Fruit fly (Drosophila melanogaster) whole organism, prepupa: Measurements from ENCODE around the gene BTBD9.

ENCODE experiments used
- Blimp-1 ChIP-seq: fragments of 200-800 bp; sonication (Bioruptor generic); optimal IDR thresholded peaks from 3 replicates; lab custom pipeline; 2017; ENCODE audit warnings: missing biosample characterization, missing genetic modification characterization, mild to moderate bottlenecking, moderate library complexity, missing genetic modification reagents
- CG10631 ChIP-seq: fragments of 200-800 bp; sonication (Bioruptor generic); optimal IDR thresholded peaks from 2 replicates; lab custom pipeline; 2016; ENCODE audit warnings: missing biosample characterization, missing genetic modification characterization
- CG10669 ChIP-seq: fragments of 200-800 bp; sonication (Bioruptor generic); optimal IDR thresholded peaks from 3 replicates; lab custom pipeline; 2018; ENCODE audit warnings: missing biosample characterization, mild to moderate bottlenecking, missing genetic modification characterization, moderate library complexity
- CG11294 ChIP-seq: fragments of 200-800 bp; sonication (Bioruptor generic); IDR thresholded peaks from 2 replicates; pipeline ENCODE4 v1.3.6; 2022; ENCODE audit warnings: missing biosample characterization, missing genetic modification characterization
- CG11902 ChIP-seq: fragments of 200-800 bp; sonication (Bioruptor generic); optimal IDR thresholded peaks from 3 replicates; lab custom pipeline; 2016; ENCODE audit warnings: missing biosample characterization, missing genetic modification characterization
- CG15336 ChIP-seq: fragments of 200-800 bp; sonication (Bioruptor generic); IDR thresholded peaks from 2 replicates; pipeline ENCODE4 v1.3.6; 2022; ENCODE audit warnings: missing biosample characterization, missing genetic modification characterization
- CG1621 ChIP-seq: fragments of 200-800 bp; sonication (Bioruptor generic); optimal IDR thresholded peaks from 3 replicates; lab custom pipeline; 2018; ENCODE audit warnings: missing biosample characterization, mild to moderate bottlenecking, missing genetic modification characterization
- CG16779 ChIP-seq: fragments of 200-800 bp; sonication (Bioruptor generic); optimal IDR thresholded peaks from 3 replicates; lab custom pipeline; 2017; ENCODE audit warnings: missing biosample characterization, mild to moderate bottlenecking, missing genetic modification characterization
- CG31627 ChIP-seq: fragments of 200-800 bp; sonication (Bioruptor generic); optimal IDR thresholded peaks from 3 replicates; lab custom pipeline; 2016; ENCODE audit warnings: missing biosample characterization, missing genetic modification characterization
- CG32006 ChIP-seq: fragments of 200-800 bp; sonication (Bioruptor generic); optimal IDR thresholded peaks from 3 replicates; lab custom pipeline; 2017; ENCODE audit warnings: missing biosample characterization, mild to moderate bottlenecking, missing genetic modification characterization
- CG3919 ChIP-seq: fragments of 200-800 bp; sonication (Bioruptor generic); optimal IDR thresholded peaks from 3 replicates; lab custom pipeline; 2016; ENCODE audit warnings: missing biosample characterization, missing genetic modification characterization
- CG6163 ChIP-seq: fragments of 200-800 bp; sonication (Bioruptor generic); IDR thresholded peaks from 3 replicates; pipeline ENCODE4 v1.3.6; 2022; ENCODE audit warnings: missing biosample characterization, missing genetic modification characterization
- CG6276 ChIP-seq: fragments of 200-800 bp; sonication (Bioruptor generic); optimal IDR thresholded peaks from 2 replicates; lab custom pipeline; 2017; ENCODE audit warnings: missing biosample characterization, mild to moderate bottlenecking, missing genetic modification characterization
- CG6792 ChIP-seq: fragments of 200-800 bp; sonication (Bioruptor generic); optimal IDR thresholded peaks from 3 replicates; lab custom pipeline; 2016; ENCODE audit warnings: missing biosample characterization, missing genetic modification characterization
- CG6808 ChIP-seq: fragments of 200-800 bp; sonication (Bioruptor generic); optimal IDR thresholded peaks from 3 replicates; lab custom pipeline; 2017; ENCODE audit warnings: missing biosample characterization, missing genetic modification characterization, mild to moderate bottlenecking, moderate library complexity, missing genetic modification reagents
- CG7368 ChIP-seq: fragments of 200-800 bp; sonication (Bioruptor generic); optimal IDR thresholded peaks from 3 replicates; lab custom pipeline; 2016; ENCODE audit warnings: missing biosample characterization, missing genetic modification characterization
- CG8119 ChIP-seq: fragments of 200-800 bp; sonication (Bioruptor generic); IDR thresholded peaks from 3 replicates; pipeline ENCODE4 v1.3.6; 2022; ENCODE audit warnings: missing biosample characterization, missing genetic modification characterization
- CG8319 ChIP-seq: fragments of 200-800 bp; sonication (Bioruptor generic); optimal IDR thresholded peaks from 3 replicates; lab custom pipeline; 2016; ENCODE audit warnings: missing biosample characterization, missing genetic modification characterization
- CG9139 ChIP-seq: fragments of 200-800 bp; sonication (Bioruptor generic); optimal IDR thresholded peaks from 3 replicates; lab custom pipeline; 2017; ENCODE audit warnings: missing biosample characterization, mild to moderate bottlenecking, missing genetic modification characterization
- Eip75B ChIP-seq: fragments of 200-800 bp; sonication (Bioruptor generic); optimal IDR thresholded peaks from 3 replicates; lab custom pipeline; 2016; ENCODE audit warnings: missing biosample characterization, missing genetic modification characterization
- Eip78C ChIP-seq: fragments of 200-800 bp; sonication (Bioruptor generic); peaks from one replicate; lab custom pipeline; 2016; ENCODE audit warnings: missing biosample characterization, missing genetic modification characterization
- Ets21C ChIP-seq: fragments of 200-800 bp; sonication (Bioruptor generic); optimal IDR thresholded peaks from 3 replicates; lab custom pipeline; 2016; ENCODE audit warnings: missing biosample characterization, missing genetic modification characterization
- Ets96B ChIP-seq: fragments of 200-800 bp; optimal IDR thresholded peaks from 2 replicates; lab custom pipeline; 2019; ENCODE audit warnings: missing biosample characterization, mild to moderate bottlenecking, missing genetic modification characterization, moderate library complexity
- Gug ChIP-seq: fragments of 200-800 bp; sonication (Bioruptor generic); IDR thresholded peaks from 2 replicates; pipeline ENCODE4 v1.3.6; 2022; ENCODE audit warnings: missing biosample characterization, missing genetic modification characterization
- Hr38 ChIP-seq: sonication (Bioruptor generic); optimal IDR thresholded peaks from 2 replicates; lab custom pipeline; 2016; ENCODE audit warnings: missing biosample characterization, missing genetic modification characterization
- Hr39 ChIP-seq: fragments of 200-800 bp; sonication (Bioruptor generic); optimal IDR thresholded peaks from 2 replicates; lab custom pipeline; 2016; ENCODE audit warnings: missing biosample characterization, missing genetic modification characterization
- Hr4 ChIP-seq: fragments of 200-800 bp; sonication (Bioruptor generic); optimal IDR thresholded peaks from 3 replicates; lab custom pipeline; 2016; ENCODE audit warnings: missing biosample characterization, missing genetic modification characterization
- Lpt ChIP-seq: fragments of 200-800 bp; sonication (Bioruptor generic); optimal IDR thresholded peaks from 3 replicates; lab custom pipeline; 2016; ENCODE audit warnings: missing biosample characterization, missing genetic modification characterization
- Met ChIP-seq: fragments of 200-800 bp; sonication (Bioruptor generic); optimal IDR thresholded peaks from 3 replicates; lab custom pipeline; 2016; ENCODE audit warnings: missing biosample characterization, missing genetic modification characterization
- OdsH ChIP-seq: fragments of 200-800 bp; sonication (Bioruptor generic); optimal IDR thresholded peaks from 3 replicates; lab custom pipeline; 2016; ENCODE audit warnings: missing biosample characterization, missing genetic modification characterization
- Smox ChIP-seq: fragments of 200-800 bp; sonication (Bioruptor generic); optimal IDR thresholded peaks from 3 replicates; lab custom pipeline; 2016; ENCODE audit warnings: missing biosample characterization, missing genetic modification characterization
- Sox102F ChIP-seq: fragments of 200-800 bp; sonication (Bioruptor generic); optimal IDR thresholded peaks from 2 replicates; lab custom pipeline; 2016; ENCODE audit warnings: missing biosample characterization, mild to moderate bottlenecking, missing genetic modification characterization
- Sox14 ChIP-seq: fragments of 200-800 bp; sonication (Bioruptor generic); optimal IDR thresholded peaks from 3 replicates; lab custom pipeline; 2016; ENCODE audit warnings: missing biosample characterization, missing genetic modification characterization
- achi ChIP-seq: fragments of 200-800 bp; sonication (Bioruptor generic); optimal IDR thresholded peaks from 3 replicates; lab custom pipeline; 2016; ENCODE audit warnings: missing biosample characterization, missing genetic modification characterization
- acj6 ChIP-seq: fragments of 200-800 bp; sonication (Bioruptor generic); optimal IDR thresholded peaks from 3 replicates; lab custom pipeline; 2016; ENCODE audit warnings: missing biosample characterization, missing genetic modification characterization
- cyc ChIP-seq: fragments of 200-800 bp; sonication (Bioruptor generic); optimal IDR thresholded peaks from 3 replicates; lab custom pipeline; 2016; ENCODE audit warnings: missing biosample characterization, missing genetic modification characterization
- dsx ChIP-seq: fragments of 200-800 bp; optimal IDR thresholded peaks from 3 replicates; lab custom pipeline; 2019; ENCODE audit warnings: missing biosample characterization, mild to moderate bottlenecking, missing genetic modification characterization, moderate library complexity; ENCODE audit not compliant: poor library complexity, severe bottlenecking
- eg ChIP-seq: fragments of 200-800 bp; sonication (Bioruptor generic); IDR thresholded peaks from 3 replicates; pipeline ENCODE4 v1.3.6; 2022; ENCODE audit warnings: missing biosample characterization, missing genetic modification characterization
- fd85E ChIP-seq: fragments of 200-800 bp; sonication (Bioruptor generic); optimal IDR thresholded peaks from 3 replicates; lab custom pipeline; 2016; ENCODE audit warnings: missing biosample characterization, missing genetic modification characterization
- lz ChIP-seq: fragments of 200-800 bp; sonication (Bioruptor generic); optimal IDR thresholded peaks from 3 replicates; lab custom pipeline; 2016; ENCODE audit warnings: missing biosample characterization, missing genetic modification characterization
- net ChIP-seq: fragments of 200-800 bp; sonication (Bioruptor generic); optimal IDR thresholded peaks from 3 replicates; lab custom pipeline; 2016; ENCODE audit warnings: missing biosample characterization, missing genetic modification characterization
- pdm3 ChIP-seq: fragments of 200-800 bp; sonication (Bioruptor generic); optimal IDR thresholded peaks from 3 replicates; lab custom pipeline; 2016; ENCODE audit warnings: missing biosample characterization, missing genetic modification characterization
- spab ChIP-seq: fragments of 200-800 bp; sonication (Bioruptor generic); optimal IDR thresholded peaks from 2 replicates; lab custom pipeline; 2017; ENCODE audit warnings: missing biosample characterization, mild to moderate bottlenecking, missing genetic modification characterization, missing genetic modification reagents
- ss ChIP-seq, 2 experiments: fragments of 200-800 bp; sonication (Bioruptor generic); optimal IDR thresholded peaks; 2 replicates in 1 of 2; 3 replicates in 1 of 2; lab custom pipeline; 2017 to 2018; ENCODE audit warnings: mild to moderate bottlenecking in 2 of 2, missing biosample characterization in 2 of 2, missing genetic modification characterization in 2 of 2, moderate library complexity in 1 of 2
- svp ChIP-seq: fragments of 200-800 bp; sonication (Bioruptor generic); peaks from one replicate; lab custom pipeline; 2016; ENCODE audit warnings: missing biosample characterization, missing genetic modification characterization
- topi ChIP-seq: fragments of 200-800 bp; sonication (Bioruptor generic); optimal IDR thresholded peaks from 3 replicates; lab custom pipeline; 2016; ENCODE audit warnings: missing biosample characterization, missing genetic modification characterization
- vri ChIP-seq: fragments of 200-800 bp; sonication (Bioruptor generic); optimal IDR thresholded peaks from 3 replicates; lab custom pipeline; 2016; ENCODE audit warnings: missing biosample characterization, mild to moderate bottlenecking, missing genetic modification characterization

The BTBD9 gene

DNA sequence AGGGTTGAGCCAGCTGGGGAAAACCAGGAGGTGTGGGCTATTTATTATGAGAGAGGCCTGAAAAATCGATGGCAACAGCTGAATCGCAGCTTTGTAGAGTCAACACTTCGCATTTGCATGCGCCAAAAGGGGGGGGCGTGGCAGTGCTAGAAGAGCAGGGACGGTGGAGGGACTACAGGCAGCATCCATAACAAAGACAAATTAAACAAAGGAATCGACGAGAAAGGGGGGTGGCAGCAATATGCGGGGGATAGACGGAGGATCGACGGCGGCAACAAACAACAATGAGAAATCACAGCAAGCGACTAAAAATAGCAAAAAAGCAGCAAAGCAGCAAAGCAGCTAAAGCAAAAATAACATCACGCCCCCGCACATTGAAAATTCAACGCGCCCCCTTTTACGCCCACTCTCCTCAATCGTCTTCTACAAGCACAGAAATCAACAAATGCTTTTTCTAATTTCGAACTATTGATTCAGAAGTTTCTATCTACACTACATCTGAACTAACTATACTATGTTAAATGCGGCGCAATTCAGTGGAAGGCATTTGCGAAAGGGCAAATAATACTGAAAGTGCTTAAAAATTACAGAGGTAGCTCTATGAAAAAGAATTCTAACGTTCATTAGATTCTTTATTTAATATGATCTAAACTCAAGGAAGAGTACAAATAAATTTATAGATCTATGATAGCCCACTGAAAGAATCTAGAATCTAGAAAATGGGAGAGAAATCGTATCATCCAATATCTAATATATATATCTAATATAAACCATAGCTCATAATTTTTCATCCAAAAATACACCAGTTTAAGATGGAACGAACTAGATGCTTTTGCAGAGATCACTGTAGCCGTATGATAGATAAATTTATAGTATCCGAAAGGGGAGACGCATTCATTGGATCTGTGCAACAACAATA lies 33.3 kb upstream of the BTBD9 start (continued):
- TF ChIP-seq Eip75B (GFP tag; lab: Kevin White, UChicago) (no peak), Met (no peak), svp (no peak)

DNA sequence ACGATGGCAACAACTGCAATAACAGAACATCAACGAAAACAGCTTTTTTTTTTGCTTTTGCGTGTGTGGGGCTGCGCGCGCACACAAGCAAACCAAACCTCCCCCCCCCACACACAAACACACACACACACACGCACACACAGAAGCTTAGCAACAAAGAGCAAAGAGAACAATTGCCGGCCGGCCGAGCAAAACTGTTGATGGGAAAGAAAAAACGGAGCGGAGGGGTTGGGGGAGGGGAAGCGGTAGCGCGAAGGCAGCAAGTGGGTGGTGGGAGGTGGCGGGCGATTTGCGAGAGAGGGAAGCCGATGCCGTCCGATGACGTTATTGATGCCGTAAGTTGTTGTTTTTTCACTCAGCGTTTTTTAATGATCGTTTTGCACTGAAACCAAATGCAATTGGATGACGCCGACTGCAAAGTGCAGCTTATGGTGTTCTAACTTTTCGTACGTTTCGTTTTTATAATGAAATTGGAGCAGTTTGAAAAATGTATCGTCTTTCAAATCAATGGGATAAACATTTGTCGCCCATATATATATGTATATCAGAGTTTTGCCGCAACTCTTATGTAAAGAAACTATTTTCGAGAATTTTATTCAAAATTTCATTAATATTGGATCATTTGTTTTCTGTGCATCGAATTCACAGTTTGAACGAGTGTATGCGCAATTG lies 32.5 kb upstream of the BTBD9 start:
- TF ChIP-seq CG11902 (GFP tag; lab: Kevin White, UChicago) (no peak), Eip75B (GFP tag; lab: Kevin White, UChicago) (no peak), Sox14 (GFP tag; lab: Kevin White, UChicago) (peak; percentile 58), CG15336 (GFP tag; lab: Robert Waterston, UW) (peak; percentile 16; the same call in 1 of the 2 replicates), Smox (no peak), achi (GFP tag; lab: Kevin White, UChicago) (peak; percentile 21), CG10631 (GFP tag; lab: Kevin White, UChicago) (peak; percentile 27), CG8319 (no peak), fd85E (GFP tag; lab: Kevin White, UChicago) (no peak), spab (GFP tag; lab: Kevin White, UChicago) (no peak), CG6276 (GFP tag; lab: Kevin White, UChicago) (peak; percentile 24), Hr39 (no peak), CG6163 (GFP tag; lab: Robert Waterston, UW) (peak; percentile 27; the same call in 1 of the 3 replicates), pdm3 (peak; percentile 37), CG16779 (peak; percentile 12), CG32006 (GFP tag; lab: Kevin White, UChicago) (peak; percentile 54), Lpt (GFP tag; lab: Kevin White, UChicago) (peak; percentile 49), CG10669 (GFP tag; lab: Kevin White, UChicago) (no peak), eg (peak; percentile 45; the same call in 1 of the 3 replicates), vri (peak; percentile 1), cyc (GFP tag; lab: Kevin White, UChicago) (no peak), CG9139 (GFP tag; lab: Kevin White, UChicago) (peak; percentile 31), CG6808 (GFP tag; lab: Kevin White, UChicago) (peak; percentile 45), CG7368 (GFP tag; lab: Kevin White, UChicago) (peak; percentile 3), net (GFP tag; lab: Kevin White, UChicago) (peak; percentile 12), Hr38 (GFP tag; lab: Kevin White, UChicago) (no peak), CG3919 (GFP tag; lab: Kevin White, UChicago) (peak; percentile 5), CG8119 (peak; percentile 55; the same call in 2 of the 3 replicates), svp (peak; percentile 61), Hr4 (GFP tag; lab: Kevin White, UChicago) (peak; percentile 46), OdsH (peak; percentile 34), Eip78C (peak; percentile 65), CG1621 (tag; lab: Kevin White, UChicago) (peak; percentile 20), ss (GFP tag; optimal IDR thresholded peaks at IDR 0.05; lab: Kevin White, UChicago) (peak; percentile 31 to 69), acj6 (GFP tag; lab: Kevin White, UChicago) (peak; percentile 38), Gug (GFP tag; lab: Robert Waterston, UW) (peak; percentile 8; the same call in 1 of the 2 replicates), lz (GFP tag; lab: Kevin White, UChicago) (no peak), Blimp-1 (GFP tag; lab: Kevin White, UChicago) (no peak), Sox102F (GFP tag; lab: Kevin White, UChicago) (no peak), CG6792 (no peak), Ets96B (tag; lab: Kevin White, UChicago) (peak; percentile 5), CG31627 (GFP tag; lab: Kevin White, UChicago) (peak; percentile 20), CG11294 (GFP tag; lab: Robert Waterston, UW) (no peak; the same call in 1 of the 2 replicates), topi (GFP tag; lab: Kevin White, UChicago) (peak; percentile 21), Ets21C (GFP tag; lab: Kevin White, UChicago) (no peak), dsx (GFP tag; lab: Kevin White, UChicago) (peak; percentile 53)
